Worm (Caenorhabditis elegans): ENCODE results near the gene srsx-19.
A peak's percentile ranks its signal among the peaks of the same experiment; 100 is the strongest.

srsx-19 gene

ce11 chrV:13907557-13908104, 20.2 kb downstream of the srsx-19 start (continued):
- TF ChIP-seq mxl-1 (tag; optimal IDR thresholded peaks at IDR 0.05) = no peak
- TF ChIP-seq tbx-9 (tag; optimal IDR thresholded peaks at IDR 0.05; ENCODE audit: borderline replicate concordance) = no peak
- no peak for TF ChIP-seq F55B11.4 (tag; optimal IDR thresholded peaks at IDR 0.05; ENCODE audit: borderline replicate concordance, insufficient read depth)
- 0 out of 2 replicates have a peak, but pooled peaks have one; percentile 16 for TF ChIP-seq attf-3 (GFP tag; conservative IDR thresholded peaks at IDR 0.05)
- no peak for TF ChIP-seq him-1 (tag; optimal IDR thresholded peaks at IDR 0.05)
- TF ChIP-seq gei-17 (GFP tag; optimal IDR thresholded peaks at IDR 0.05) = peak; percentile 76
- TF ChIP-seq tlf-1 (GFP tag; optimal IDR thresholded peaks at IDR 0.05) = peak; percentile 91
- TF ChIP-seq egl-18 (GFP tag; IDR thresholded peaks at IDR 0.05) = no peak
- no peak for TF ChIP-seq nhr-120 (GFP tag; IDR thresholded peaks at IDR 0.05)
- peak; percentile 88 for TF ChIP-seq mel-28 (tag; optimal IDR thresholded peaks at IDR 0.05; ENCODE audit: borderline replicate concordance)
- peak; percentile 4 to 34 for TF ChIP-seq let-607 (tag; optimal IDR thresholded peaks at IDR 0.05)
- TF ChIP-seq dpl-1 (GFP tag; optimal IDR thresholded peaks at IDR 0.05) = no peak
- TF ChIP-seq hsf-1 (GFP tag; IDR thresholded peaks at IDR 0.05) = peak; percentile 65; the same call in 1 of the 2 replicates
- no peak for TF ChIP-seq nhr-27 (tag; optimal IDR thresholded peaks at IDR 0.05)
- TF ChIP-seq aptf-3 (GFP tag; IDR thresholded peaks at IDR 0.05) = peak; percentile 88; the same call in 1 of the 2 replicates
- TF ChIP-seq zfh-2 (GFP tag; conservative IDR thresholded peaks at IDR 0.05) = no peak
- TF ChIP-seq ceh-91 (GFP tag; IDR thresholded peaks at IDR 0.05) = no peak
- TF ChIP-seq lin-40 (tag; optimal IDR thresholded peaks at IDR 0.05) = peak; percentile 22
- no peak for TF ChIP-seq hrde-1 (tag; optimal IDR thresholded peaks at IDR 0.05; ENCODE audit: borderline replicate concordance)
- peak; percentile 63 for TF ChIP-seq lin-54 (GFP tag; optimal IDR thresholded peaks at IDR 0.05)
- TF ChIP-seq madf-8 (GFP tag; conservative IDR thresholded peaks at IDR 0.05) = no peak
- TF ChIP-seq nhr-80 (tag; optimal IDR thresholded peaks at IDR 0.05) = peak; percentile 47
- TF ChIP-seq madf-6 (GFP tag; IDR thresholded peaks at IDR 0.05) = no peak; the same call in 1 of the 2 replicates
- peak; percentile 71 for TF ChIP-seq tbp1 (GFP tag; optimal IDR thresholded peaks at IDR 0.05)
- TF ChIP-seq D2030.7 (GFP tag; IDR thresholded peaks at IDR 0.05) = no peak; the same call in 1 of the 2 replicates
- no peak for TF ChIP-seq F39B2.1 (GFP tag; IDR thresholded peaks at IDR 0.05)
- TF ChIP-seq F37B4.10 (GFP tag; IDR thresholded peaks at IDR 0.05) = peak; percentile 93; the same call in 1 of the 2 replicates
- peak; percentile 64 for TF ChIP-seq madf-10 (tag; optimal IDR thresholded peaks at IDR 0.05)
- TF ChIP-seq cebp-1 (GFP tag; IDR thresholded peaks at IDR 0.05) = peak; percentile 77
- peak; percentile 94 for TF ChIP-seq cebp-1 (tag; optimal IDR thresholded peaks at IDR 0.05)
- peak; percentile 69 for TF ChIP-seq B0035.1 (tag; optimal IDR thresholded peaks at IDR 0.05)
- TF ChIP-seq nfyb-1 (GFP tag; IDR thresholded peaks at IDR 0.05) = peak; percentile 95
- peak; percentile 77 for TF ChIP-seq egl-44 (GFP tag; IDR thresholded peaks at IDR 0.05)
- peak; percentile 94 for TF ChIP-seq nhr-90 (tag; optimal IDR thresholded peaks at IDR 0.05)
- no peak; the same call in 1 of the 2 replicates for TF ChIP-seq Y53F4B.3 (GFP tag; IDR thresholded peaks at IDR 0.05)
- peak; percentile 78 for TF ChIP-seq F57C9.4 (tag; optimal IDR thresholded peaks at IDR 0.05)
- peak; percentile 61; the same call in 1 of the 2 replicates for TF ChIP-seq pbrm-1 (GFP tag; IDR thresholded peaks at IDR 0.05)
- TF ChIP-seq rpc-1 (optimal IDR thresholded peaks at IDR 0.05) = no peak
- TF ChIP-seq rpc-1 (tag; optimal IDR thresholded peaks at IDR 0.05) = no peak
- peak in 1 of 3 experiments; percentile 55 for TF ChIP-seq lin-35 (GFP tag; optimal IDR thresholded peaks at IDR 0.05)
- peak; percentile 91 for TF ChIP-seq lin-26 (GFP tag; IDR thresholded peaks at IDR 0.05)
- no peak for TF ChIP-seq hlh-12 (tag; optimal IDR thresholded peaks at IDR 0.05)
- TF ChIP-seq sea-2 (GFP tag; IDR thresholded peaks at IDR 0.05) = peak; percentile 22; the same call in 1 of the 2 replicates
- peak; percentile 90 for TF ChIP-seq atf-7 (tag; optimal IDR thresholded peaks at IDR 0.05)
- TF ChIP-seq nfya-1 (tag; optimal IDR thresholded peaks at IDR 0.05; ENCODE audit: borderline replicate concordance, insufficient read depth) = no peak
- TF ChIP-seq egrh-3 (GFP tag; IDR thresholded peaks at IDR 0.05) = no peak
- peak; percentile 41 for TF ChIP-seq ceh-27 (GFP tag; optimal IDR thresholded peaks at IDR 0.05)
- TF ChIP-seq akir-1 (GFP tag; optimal IDR thresholded peaks at IDR 0.05) = no peak
